Worm (Caenorhabditis elegans): Measurements from ENCODE around the gene ncr-2.

- TF ChIP-seq chd-7 (tag; optimal IDR thresholded peaks at IDR 0.05) (no peak), ama-1 (optimal IDR thresholded peaks at IDR 0.05) (no peak), ama-1 (GFP tag; optimal IDR thresholded peaks at IDR 0.05) (no peak), lin-26 (GFP tag; IDR thresholded peaks at IDR 0.05) (no peak), ceh-79 (tag; optimal IDR thresholded peaks at IDR 0.05) (no peak), let-607 (tag; optimal IDR thresholded peaks at IDR 0.05) (no peak), C06A6.2 (GFP tag; conservative IDR thresholded peaks at IDR 0.05) (no peak), ztf-18 (tag; optimal IDR thresholded peaks at IDR 0.05) (no peak), somi-1 (GFP tag; optimal IDR thresholded peaks at IDR 0.05) (no peak), ceh-91 (GFP tag; IDR thresholded peaks at IDR 0.05) (no peak)
Measured at ce11 chrIII:8299078-8299587, 41.0 kb downstream of the ncr-2 start.
